Worm (Caenorhabditis elegans): Measurements from ENCODE around the gene T08D10.3.

The T08D10.3 gene

DNA sequence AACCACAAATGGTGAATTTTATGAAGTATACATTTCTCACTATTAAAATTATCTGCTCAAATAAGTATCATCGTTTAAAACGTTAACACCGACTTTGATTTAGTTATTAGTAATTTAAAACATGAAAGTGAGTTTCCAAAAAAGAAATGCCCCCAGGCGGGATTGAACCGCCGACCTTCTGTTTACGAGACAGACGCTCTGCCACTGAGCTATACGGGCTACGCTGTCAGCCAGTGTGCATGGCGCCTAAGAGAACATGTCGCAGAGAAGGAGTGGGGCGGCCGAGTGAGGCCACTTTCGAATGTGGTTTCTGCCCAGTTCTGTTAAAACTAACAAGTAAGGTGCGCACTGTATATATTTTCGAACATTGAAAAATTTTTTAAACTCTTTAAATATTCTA lies 20.3 kb upstream of the T08D10.3 start (continued):
- TF ChIP-seq Y53G8AR.9 (GFP tag; conservative IDR thresholded peaks at IDR 0.05) (0 out of 2 replicates have a peak, but pooled peaks have one; percentile 36), fkh-3 (tag; optimal IDR thresholded peaks at IDR 0.05) (peak; percentile 13), Y95B8A.8 (GFP tag; IDR thresholded peaks at IDR 0.05) (no peak), him-1 (tag; optimal IDR thresholded peaks at IDR 0.05) (peak; percentile 91), F52B5.7 (tag; optimal IDR thresholded peaks at IDR 0.05) (peak; percentile 66), hlh-12 (tag; optimal IDR thresholded peaks at IDR 0.05) (no peak), hlh-26 (GFP tag; conservative IDR thresholded peaks at IDR 0.05) (no peak), B0035.1 (tag; optimal IDR thresholded peaks at IDR 0.05) (no peak), B0019.2 (GFP tag; conservative IDR thresholded peaks at IDR 0.05) (no peak), atf-7 (tag; optimal IDR thresholded peaks at IDR 0.05) (peak; percentile 32), bed-1 (GFP tag; IDR thresholded peaks at IDR 0.05) (no peak), zfh-2 (GFP tag; conservative IDR thresholded peaks at IDR 0.05) (no peak), cebp-2 (GFP tag; IDR thresholded peaks at IDR 0.05) (no peak), madf-8 (GFP tag; conservative IDR thresholded peaks at IDR 0.05) (no peak), hmg-1.2 (GFP tag; IDR thresholded peaks at IDR 0.05) (peak; percentile 82), B0261.1 (tag; optimal IDR thresholded peaks at IDR 0.05) (peak; percentile 90), lag-1 (GFP tag; IDR thresholded peaks at IDR 0.05) (no peak), rcor-1 (GFP tag; IDR thresholded peaks at IDR 0.05) (peak; percentile 81), sdz-38 (tag; optimal IDR thresholded peaks at IDR 0.05) (no peak), lin-54 (GFP tag; optimal IDR thresholded peaks at IDR 0.05) (peak; percentile 50), attf-5 (GFP tag; optimal IDR thresholded peaks at IDR 0.05) (peak; percentile 43), ets-4 (GFP tag; optimal IDR thresholded peaks at IDR 0.05) (no peak), rpc-1 (optimal IDR thresholded peaks at IDR 0.05) (peak; percentile 82), rpc-1 (tag; optimal IDR thresholded peaks at IDR 0.05) (peak; percentile 86), ama-1 (optimal IDR thresholded peaks at IDR 0.05) (no peak), ama-1 (GFP tag; optimal IDR thresholded peaks at IDR 0.05) (peak in 1 of 2 experiments; percentile 25), cebp-1 (GFP tag; IDR thresholded peaks at IDR 0.05) (0 out of 2 replicates have a peak, but pooled peaks have one; percentile 25), cebp-1 (tag; optimal IDR thresholded peaks at IDR 0.05) (peak; percentile 73), B0336.3 (GFP tag; IDR thresholded peaks at IDR 0.05) (peak; percentile 66; the same call in 1 of the 2 replicates), efl-1 (GFP tag; optimal IDR thresholded peaks at IDR 0.05) (no peak), lir-1 (GFP tag; conservative IDR thresholded peaks at IDR 0.05) (peak; percentile 31; the same call in 1 of the 2 replicates), rec-8 (tag; optimal IDR thresholded peaks at IDR 0.05) (peak; percentile 78 to 80)

DNA sequence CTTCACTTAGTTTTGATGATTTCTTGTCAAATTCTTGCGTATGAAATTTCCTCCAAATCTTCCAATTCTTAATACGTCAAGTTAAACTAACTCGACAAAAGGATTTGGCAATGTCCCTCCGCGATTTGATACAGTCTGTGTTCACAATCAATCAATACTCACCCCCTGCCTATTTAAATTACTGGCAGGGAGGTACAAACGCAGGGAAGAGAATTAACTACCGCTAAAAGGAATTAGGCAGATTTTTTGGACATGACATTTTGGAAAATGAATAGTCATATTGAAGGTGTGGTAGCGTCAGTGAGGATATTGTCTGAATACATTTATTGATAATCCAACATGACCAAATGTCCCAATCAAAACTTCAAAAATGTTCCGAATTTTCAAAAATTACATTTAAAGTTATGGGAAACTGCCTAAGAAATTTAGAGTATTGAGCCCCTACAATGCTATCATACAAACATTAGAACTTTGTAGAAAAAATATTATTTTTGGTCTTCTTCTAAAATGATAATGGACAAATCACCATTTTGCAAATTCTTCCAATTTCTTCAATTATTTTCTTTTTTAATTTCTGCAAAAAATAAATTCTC lies 17.8 kb upstream of the T08D10.3 start:
- TF ChIP-seq gei-17 (GFP tag; optimal IDR thresholded peaks at IDR 0.05) (peak; percentile 98), aptf-3 (GFP tag; IDR thresholded peaks at IDR 0.05) (no peak), ceh-27 (GFP tag; optimal IDR thresholded peaks at IDR 0.05) (peak; percentile 99), egl-18 (GFP tag; IDR thresholded peaks at IDR 0.05) (peak; percentile 95), unc-62 (GFP tag; optimal IDR thresholded peaks at IDR 0.05) (peak; percentile 77), cebp-2 (GFP tag; IDR thresholded peaks at IDR 0.05) (peak; percentile 95; the same call in 1 of the 2 replicates), Y67H2A.10 (GFP tag; conservative IDR thresholded peaks at IDR 0.05) (no peak; the same call in 1 of the 2 replicates), Y79H2A.3 (GFP tag; conservative IDR thresholded peaks at IDR 0.05) (no peak), hmg-20 (GFP tag; IDR thresholded peaks at IDR 0.05) (peak; percentile 93), snpc-1.3 (tag; optimal IDR thresholded peaks at IDR 0.05; ENCODE audit: insufficient read depth) (peak; percentile 24), madf-6 (GFP tag; IDR thresholded peaks at IDR 0.05) (no peak), F23B12.7 (tag; optimal IDR thresholded peaks at IDR 0.05; ENCODE audit: insufficient read depth) (peak; percentile 90), dox-1 (GFP tag; IDR thresholded peaks at IDR 0.05) (peak; percentile 98), ztf-6 (GFP tag; IDR thresholded peaks at IDR 0.05) (peak; percentile 94), F57A8.1 (GFP tag; optimal IDR thresholded peaks at IDR 0.05) (peak; percentile 59), xnd-1 (tag; optimal IDR thresholded peaks at IDR 0.05) (no peak), nhr-90 (tag; optimal IDR thresholded peaks at IDR 0.05) (peak; percentile 81), cebp-1 (GFP tag; IDR thresholded peaks at IDR 0.05) (peak; percentile 67; the same call in 1 of the 2 replicates), cebp-1 (tag; optimal IDR thresholded peaks at IDR 0.05) (peak; percentile 97), nhr-120 (GFP tag; IDR thresholded peaks at IDR 0.05) (peak; percentile 92), rpc-1 (optimal IDR thresholded peaks at IDR 0.05) (peak; percentile 17), rpc-1 (tag; optimal IDR thresholded peaks at IDR 0.05) (no peak)

Measured in whole organism, young adult.